Fruit fly (Drosophila melanogaster) S2 (cell line): Measurements from ENCODE around the gene CG46525.

Experiments used
- CG8478 ChIP-seq: fragments of >200 bp; optimal IDR thresholded peaks from 2 replicates; lab custom pipeline; 2018
- CTCF ChIP-seq, 2 experiments: fragments of >200 bp; optimal IDR thresholded peaks; 2 replicates each; lab custom pipeline; 2018

- no peak for TF ChIP-seq CTCF (optimal IDR thresholded peaks at IDR 0.05; lab: Kevin White, UChicago)
- no peak for TF ChIP-seq CG8478
These were observed 44.6 kb upstream of the CG46525 start for dm6 chr3L:17430390-17430789.
